Fruit fly (Drosophila melanogaster) whole organism, embryonic: ENCODE results near the gene inaF-B.

Experiments
- B-H1 ChIP-seq: fragments of 200-800 bp; sonication (Bioruptor generic); IDR thresholded peaks from 3 replicates; pipeline ENCODE4 v1.3.6; 2022; ENCODE audit warnings: missing biosample characterization, missing genetic modification characterization
- C15 ChIP-seq: fragments of 200-800 bp; sonication (Bioruptor generic); IDR thresholded peaks from 3 replicates; pipeline ENCODE4 v1.3.6; 2022; ENCODE audit warnings: missing biosample characterization, missing genetic modification characterization
- CG11560 ChIP-seq: fragments of 200-800 bp; sonication (Bioruptor generic); IDR thresholded peaks from 3 replicates; pipeline ENCODE4 v1.3.6; 2022; ENCODE audit warnings: missing biosample characterization, missing genetic modification characterization
- CG1529 ChIP-seq: fragments of 200-800 bp; sonication (Bioruptor generic); optimal IDR thresholded peaks from 3 replicates; lab custom pipeline; 2018; ENCODE audit warnings: missing biosample characterization, missing genetic modification characterization
- CG15514 ChIP-seq: fragments of 200-800 bp; sonication (Bioruptor generic); optimal IDR thresholded peaks from 3 replicates; lab custom pipeline; 2017; ENCODE audit warnings: missing biosample characterization, missing genetic modification characterization, mild to moderate bottlenecking, moderate library complexity, missing genetic modification reagents
- CG18011 ChIP-seq: fragments of 200-800 bp; sonication (Bioruptor generic); optimal IDR thresholded peaks from 2 replicates; lab custom pipeline; 2017; ENCODE audit warnings: missing biosample characterization, missing genetic modification characterization, mild to moderate bottlenecking, moderate library complexity, missing genotype
- CG18476 ChIP-seq: fragments of 200-800 bp; sonication (Bioruptor generic); optimal IDR thresholded peaks from 2 replicates; lab custom pipeline; 2016; ENCODE audit warnings: missing biosample characterization, mild to moderate bottlenecking, missing genetic modification characterization
- CG2199 ChIP-seq: fragments of 200-800 bp; sonication (Bioruptor generic); IDR thresholded peaks from 3 replicates; pipeline ENCODE4 v1.3.6; 2022; ENCODE audit warnings: missing biosample characterization, missing genetic modification characterization
- CG2678 ChIP-seq: fragments of 200-800 bp; sonication (Bioruptor generic); optimal IDR thresholded peaks from 3 replicates; lab custom pipeline; 2019; ENCODE audit warnings: missing biosample characterization, mild to moderate bottlenecking, missing genetic modification characterization, moderate library complexity
- CG31441 ChIP-seq: fragments of 200-800 bp; sonication (Bioruptor generic); IDR thresholded peaks from 2 replicates; pipeline ENCODE4 v1.3.6; 2022; ENCODE audit warnings: missing biosample characterization, missing genetic modification characterization
- CG33557 ChIP-seq: fragments of 200-800 bp; sonication (Bioruptor generic); optimal IDR thresholded peaks from 2 replicates; lab custom pipeline; 2019; ENCODE audit warnings: missing biosample characterization, mild to moderate bottlenecking, missing genetic modification characterization, moderate library complexity
- CG4424 ChIP-seq: fragments of 200-800 bp; sonication (Bioruptor generic); optimal IDR thresholded peaks from 3 replicates; lab custom pipeline; 2016; ENCODE audit warnings: missing biosample characterization, missing genetic modification characterization
- CG6765 ChIP-seq: fragments of 200-800 bp; sonication (Bioruptor generic); optimal IDR thresholded peaks from 3 replicates; lab custom pipeline; 2017; ENCODE audit warnings: missing biosample characterization, mild to moderate bottlenecking, missing genetic modification characterization
- CG8290 ChIP-seq, 3 experiments: fragments of 200-800 bp; sonication (Bioruptor generic); optimal IDR thresholded peaks; 2 replicates each; lab custom pipeline; 2016 to 2019; ENCODE audit warnings: missing biosample characterization in 3 of 3, missing genetic modification characterization in 3 of 3, mild to moderate bottlenecking in 2 of 3, moderate library complexity in 1 of 3
- CG8388 ChIP-seq: fragments of 200-800 bp; sonication (Bioruptor generic); optimal IDR thresholded peaks from 2 replicates; lab custom pipeline; 2019; ENCODE audit warnings: missing biosample characterization, mild to moderate bottlenecking, missing genetic modification characterization, moderate library complexity
- CG8478 ChIP-seq: fragments of >200 bp; optimal IDR thresholded peaks from 2 replicates; lab custom pipeline; 2018
- CrebB ChIP-seq: fragments of 200-800 bp; sonication (Bioruptor generic); optimal IDR thresholded peaks from 3 replicates; lab custom pipeline; 2018; ENCODE audit warnings: missing biosample characterization, mild to moderate bottlenecking, missing genetic modification characterization
- Deaf1 ChIP-seq: fragments of 200-800 bp; optimal IDR thresholded peaks from 3 replicates; lab custom pipeline; 2019; ENCODE audit warnings: missing biosample characterization, mild to moderate bottlenecking, missing genetic modification characterization, moderate library complexity
- E2f1 ChIP-seq: fragments of 200-800 bp; sonication (Bioruptor generic); IDR thresholded peaks from 2 replicates; pipeline ENCODE4 v1.3.6; 2022; ENCODE audit warnings: missing biosample characterization, missing genetic modification characterization
- Elba2 ChIP-seq: fragments of 200-800 bp; sonication (Bioruptor generic); optimal IDR thresholded peaks from 3 replicates; lab custom pipeline; 2016; ENCODE audit warnings: missing biosample characterization, missing genetic modification characterization
- H2.0 ChIP-seq: fragments of 200-800 bp; sonication (Bioruptor generic); IDR thresholded peaks from 2 replicates; pipeline ENCODE4 v1.3.6; 2022; ENCODE audit warnings: missing biosample characterization, missing genetic modification characterization
- Hey ChIP-seq: fragments of 200-800 bp; sonication (Bioruptor generic); optimal IDR thresholded peaks from 3 replicates; lab custom pipeline; 2018; ENCODE audit warnings: missing biosample characterization, mild to moderate bottlenecking, missing genetic modification characterization
- Hr39 ChIP-seq: fragments of >200 bp; optimal IDR thresholded peaks from 2 replicates; lab custom pipeline; 2017
- Hr78 ChIP-seq, 2 experiments: fragments of 200-800 bp in 1 of 2; fragments of >200 bp in 1 of 2; sonication (Bioruptor generic) in 1 of 2; optimal IDR thresholded peaks; 2 replicates each; lab custom pipeline; 2017 to 2019; ENCODE audit warnings: missing biosample characterization in 2 of 2, missing genetic modification characterization in 2 of 2, mild to moderate bottlenecking in 1 of 2, moderate library complexity in 1 of 2
- Lim3 ChIP-seq: fragments of 200-800 bp; sonication (Bioruptor generic); IDR thresholded peaks from 2 replicates; pipeline ENCODE4 v1.3.6; 2022; ENCODE audit warnings: missing biosample characterization, missing genetic modification characterization
- Meics ChIP-seq: fragments of 200-800 bp; sonication (Bioruptor generic); optimal IDR thresholded peaks from 2 replicates; lab custom pipeline; 2017; ENCODE audit warnings: missing biosample characterization, mild to moderate bottlenecking, missing genetic modification characterization
- PHDP ChIP-seq: fragments of 200-800 bp; sonication (Bioruptor generic); optimal IDR thresholded peaks from 3 replicates; lab custom pipeline; 2018; ENCODE audit warnings: missing biosample characterization, mild to moderate bottlenecking, missing genetic modification characterization, moderate library complexity
- Spps ChIP-seq: fragments of 200-800 bp; sonication (Bioruptor generic); optimal IDR thresholded peaks from 2 replicates; lab custom pipeline; 2018; ENCODE audit warnings: missing biosample characterization, mild to moderate bottlenecking, missing genetic modification characterization
- ap ChIP-seq: fragments of 200-800 bp; sonication (Bioruptor generic); IDR thresholded peaks from 2 replicates; pipeline ENCODE4 v1.3.6; 2022; ENCODE audit warnings: missing biosample characterization, missing genetic modification characterization
- bcd ChIP-seq: fragments of 200-800 bp; sonication (Bioruptor generic); optimal IDR thresholded peaks from 2 replicates; lab custom pipeline; 2017; ENCODE audit warnings: missing biosample characterization, mild to moderate bottlenecking, missing genetic modification characterization
- bowl ChIP-seq: fragments of 200-800 bp; sonication (Bioruptor generic); IDR thresholded peaks from 2 replicates; pipeline ENCODE4 v1.3.6; 2022; ENCODE audit warnings: missing biosample characterization, missing genetic modification characterization
- caup ChIP-seq: fragments of 200-800 bp; sonication (Bioruptor generic); optimal IDR thresholded peaks from 3 replicates; lab custom pipeline; 2017; ENCODE audit warnings: missing biosample characterization, mild to moderate bottlenecking, missing genetic modification characterization, moderate library complexity; ENCODE audit not compliant: severe bottlenecking
- chm ChIP-seq: fragments of 200-800 bp; sonication (Bioruptor generic); IDR thresholded peaks from 2 replicates; pipeline ENCODE4 v1.3.6; 2022; ENCODE audit warnings: missing biosample characterization, missing genetic modification characterization
- ci ChIP-seq: fragments of 200-800 bp; sonication (Bioruptor generic); IDR thresholded peaks from 3 replicates; pipeline ENCODE4 v1.3.6; 2022; ENCODE audit warnings: missing biosample characterization, missing genetic modification characterization
- gsb ChIP-seq: fragments of 200-800 bp; sonication (Bioruptor generic); IDR thresholded peaks from 2 replicates; pipeline ENCODE4 v1.3.6; 2022; ENCODE audit warnings: missing biosample characterization, missing genetic modification characterization
- kah ChIP-seq: fragments of 200-800 bp; sonication (Bioruptor generic); optimal IDR thresholded peaks from 2 replicates; lab custom pipeline; 2018; ENCODE audit warnings: missing biosample characterization, mild to moderate bottlenecking, missing genetic modification characterization
- ro ChIP-seq: fragments of 200-800 bp; sonication (Bioruptor generic); IDR thresholded peaks from 2 replicates; pipeline ENCODE4 v1.3.6; 2022; ENCODE audit warnings: missing biosample characterization, missing genetic modification characterization
- sens-2 ChIP-seq: fragments of 200-800 bp; sonication (Bioruptor generic); IDR thresholded peaks from 2 replicates; pipeline ENCODE4 v1.3.6; 2022; ENCODE audit warnings: missing biosample characterization, missing genetic modification characterization
- seq ChIP-seq: fragments of 200-800 bp; sonication (Bioruptor generic); IDR thresholded peaks from 2 replicates; pipeline ENCODE4 v1.3.6; 2022; ENCODE audit warnings: missing biosample characterization, missing genetic modification characterization
- shn ChIP-seq: fragments of 200-800 bp; sonication (Bioruptor generic); optimal IDR thresholded peaks from 3 replicates; lab custom pipeline; 2016; ENCODE audit warnings: missing biosample characterization, missing genetic modification characterization
- ssp ChIP-seq: fragments of 200-800 bp; sonication (Bioruptor generic); IDR thresholded peaks from 2 replicates; pipeline ENCODE4 v1.3.6; 2022; ENCODE audit warnings: missing biosample characterization, missing genetic modification characterization
- sug ChIP-seq: fragments of 200-800 bp; optimal IDR thresholded peaks from 2 replicates; lab custom pipeline; 2019; ENCODE audit warnings: missing biosample characterization, mild to moderate bottlenecking, missing genetic modification characterization, moderate library complexity
- tll ChIP-seq, 2 experiments: fragments of 200-800 bp in 1 of 2; fragments of >200 bp in 1 of 2; sonication (Bioruptor generic) in 1 of 2; optimal IDR thresholded peaks; 2 replicates each; lab custom pipeline; 2017 to 2019; ENCODE audit warnings: missing biosample characterization in 2 of 2, missing genetic modification characterization in 2 of 2, mild to moderate bottlenecking in 1 of 2, moderate library complexity in 1 of 2
- vvl ChIP-seq: fragments of 200-800 bp; sonication (Bioruptor generic); IDR thresholded peaks from 2 replicates; pipeline ENCODE4 v1.3.6; 2022; ENCODE audit warnings: missing biosample characterization, missing genetic modification characterization
- z ChIP-seq: fragments of 200-800 bp; sonication (Bioruptor generic); IDR thresholded peaks from 3 replicates; pipeline ENCODE4 v1.3.6; 2022; ENCODE audit warnings: missing biosample characterization, missing genetic modification characterization
- zfh1 ChIP-seq: fragments of 200-800 bp; sonication (Bioruptor generic); IDR thresholded peaks from 3 replicates; pipeline ENCODE4 v1.3.6; 2022; ENCODE audit warnings: missing biosample characterization, missing genetic modification characterization
- zfh2 ChIP-seq: fragments of 200-800 bp; sonication (Bioruptor generic); optimal IDR thresholded peaks from 2 replicates; lab custom pipeline; 2016; ENCODE audit warnings: missing biosample characterization, missing genetic modification characterization

The inaF-B gene

dm6 chrX:11683480-11683879 lies 49.1 kb downstream of the inaF-B start (continued):
- TF ChIP-seq vvl (GFP tag; lab: Robert Waterston, UW) (no peak), CG15514 (GFP tag; lab: Kevin White, UChicago) (peak; percentile 20), Deaf1 (tag; lab: Kevin White, UChicago) (peak; percentile 85), Meics (no peak), CG8478 (no peak), CG8290 (GFP tag; optimal IDR thresholded peaks at IDR 0.05; lab: Kevin White, UChicago) (no peak), CG8290 (tag; optimal IDR thresholded peaks at IDR 0.05; lab: Kevin White, UChicago) (peak in 1 of 2 experiments; percentile 13), bcd (GFP tag; lab: Kevin White, UChicago) (peak; percentile 11), chm (GFP tag; lab: Robert Waterston, UW) (peak; percentile 16; the same call in 1 of the 2 replicates), Hr78 (GFP tag; optimal IDR thresholded peaks at IDR 0.05; lab: Kevin White, UChicago) (no peak)

- TF ChIP-seq B-H1 (GFP tag; lab: Robert Waterston, UW), result peak; percentile 36; the same call in 1 of the 3 replicates
- TF ChIP-seq zfh1 (GFP tag; lab: Robert Waterston, UW), result peak; percentile 42; the same call in 1 of the 3 replicates
- TF ChIP-seq H2.0 (GFP tag; lab: Robert Waterston, UW), result no peak
- TF ChIP-seq Meics, result peak; percentile 65
- TF ChIP-seq CrebB (tag; lab: Kevin White, UChicago), result no peak
- TF ChIP-seq shn (GFP tag; lab: Kevin White, UChicago), result peak; percentile 79
- TF ChIP-seq CG4424 (GFP tag; lab: Kevin White, UChicago), result peak; percentile 50
- TF ChIP-seq CG18011, result peak; percentile 39
- TF ChIP-seq gsb (GFP tag; lab: Robert Waterston, UW), result no peak
- peak; percentile 1 for TF ChIP-seq CG6765
- no peak for TF ChIP-seq CG2199 (GFP tag; lab: Robert Waterston, UW)
- TF ChIP-seq CG2678, result peak; percentile 74
- no peak for TF ChIP-seq ap (GFP tag; lab: Robert Waterston, UW)
- no peak for TF ChIP-seq CG1529 (GFP tag; lab: Kevin White, UChicago)
- peak; percentile 72; the same call in 1 of the 3 replicates for TF ChIP-seq ci
- TF ChIP-seq CG31441, result peak; percentile 42; the same call in 1 of the 2 replicates
- no peak for TF ChIP-seq ro (GFP tag; lab: Robert Waterston, UW)
- no peak for TF ChIP-seq Lim3
- no peak for TF ChIP-seq Spps
- TF ChIP-seq tll (GFP tag; optimal IDR thresholded peaks at IDR 0.05; lab: Kevin White, UChicago), result peak in 1 of 2 experiments; percentile 84
- peak; percentile 57 for TF ChIP-seq caup (GFP tag; lab: Kevin White, UChicago)
- peak; percentile 12; the same call in 1 of the 2 replicates for TF ChIP-seq seq
- peak; percentile 2 for TF ChIP-seq CG8388 (GFP tag; lab: Kevin White, UChicago)
- TF ChIP-seq Elba2, result peak; percentile 17
- TF ChIP-seq z (GFP tag; lab: Robert Waterston, UW), result peak; percentile 65; the same call in 2 of the 3 replicates
- TF ChIP-seq sug, result peak; percentile 75
- peak; percentile 63 for TF ChIP-seq PHDP (tag; lab: Kevin White, UChicago)
- TF ChIP-seq CG18476 (GFP tag; lab: Kevin White, UChicago), result peak; percentile 21
- TF ChIP-seq E2f1, result 0 out of 2 replicates have a peak, but pooled peaks have one; percentile 33
- TF ChIP-seq CG33557 (GFP tag; lab: Kevin White, UChicago), result peak; percentile 18
- peak; percentile 79 for TF ChIP-seq zfh2 (GFP tag; lab: Kevin White, UChicago)
- TF ChIP-seq bowl (GFP tag; lab: Robert Waterston, UW), result no peak
- TF ChIP-seq ssp (GFP tag; lab: Robert Waterston, UW), result no peak
- TF ChIP-seq kah (GFP tag; lab: Kevin White, UChicago), result peak; percentile 2
- no peak for TF ChIP-seq Hey
- no peak for TF ChIP-seq sens-2
- TF ChIP-seq C15, result no peak
- TF ChIP-seq Hr39 (lab: Kevin White, UChicago), result no peak
- TF ChIP-seq CG11560, result 0 out of 3 replicates have a peak, but pooled peaks have one; percentile 15
These were observed 50.7 kb downstream of the inaF-B start for dm6 chrX:11681558-11682551.
